Fruit fly (Drosophila melanogaster) whole organism: ENCODE measurements around the gene CG31204.

Source experiments
- Dll ChIP-seq: fragments of >200 bp; optimal IDR thresholded peaks from 2 replicates; lab custom pipeline; 2017
- pan ChIP-seq: fragments of >200 bp; optimal IDR thresholded peaks from 2 replicates; lab custom pipeline; 2017
- usp ChIP-seq: fragments of >200 bp; optimal IDR thresholded peaks from 2 replicates; lab custom pipeline; 2017; ENCODE audit warnings: missing biosample characterization, missing genetic modification characterization, mixed read lengths

- TF ChIP-seq pan (lab: Kevin White, UChicago) = no peak
- no peak for TF ChIP-seq Dll (lab: Kevin White, UChicago)
- no peak for TF ChIP-seq usp (GFP tag; lab: Kevin White, UChicago)
Measured at dm6 chr3R:31342574-31342973, 50.8 kb downstream of the CG31204 start.
